Fruit fly (Drosophila melanogaster): ENCODE results near the gene CG9123.
A peak's percentile ranks its signal among the peaks of the same experiment; 100 is the strongest.

Gene CG9123

dm6 chrX:15308456-15308954, 33.4 kb downstream of the CG9123 start:
- peak; percentile 81 for TF ChIP-seq CG17801 (GFP tag; optimal IDR thresholded peaks at IDR 0.05; ENCODE audit: partially characterized antibody)

- TF ChIP-seq CG17801 (GFP tag; optimal IDR thresholded peaks at IDR 0.05; ENCODE audit: partially characterized antibody) = no peak
These were observed 34.3 kb downstream of the CG9123 start for dm6 chrX:15307485-15308138.

- TF ChIP-seq CG17801 (GFP tag; optimal IDR thresholded peaks at IDR 0.05; ENCODE audit: partially characterized antibody) = peak; percentile 59
These were observed 35.7 kb downstream of the CG9123 start for dm6 chrX:15305975-15306909.

dm6 chrX:15304211-15304610, 37.7 kb downstream of the CG9123 start:
- no peak for TF ChIP-seq CG17801 (GFP tag; optimal IDR thresholded peaks at IDR 0.05; ENCODE audit: partially characterized antibody)

dm6 chrX:15303176-15304115, 38.5 kb downstream of the CG9123 start:
- peak; percentile 96 for TF ChIP-seq CG17801 (GFP tag; optimal IDR thresholded peaks at IDR 0.05; ENCODE audit: partially characterized antibody)

dm6 chrX:15301175-15301574, 40.7 kb downstream of the CG9123 start:
- TF ChIP-seq CG17801 (GFP tag; optimal IDR thresholded peaks at IDR 0.05; ENCODE audit: partially characterized antibody) = peak; percentile 53

- TF ChIP-seq CG17801 (GFP tag; optimal IDR thresholded peaks at IDR 0.05; ENCODE audit: partially characterized antibody) = no peak
These were observed 41.8 kb downstream of the CG9123 start for dm6 chrX:15299927-15300740.

dm6 chrX:15298298-15299069, 43.4 kb downstream of the CG9123 start:
- peak; percentile 96 for TF ChIP-seq CG17801 (GFP tag; optimal IDR thresholded peaks at IDR 0.05; ENCODE audit: partially characterized antibody)

dm6 chrX:15297963-15298297, 44.0 kb downstream of the CG9123 start:
- TF ChIP-seq CG17801 (GFP tag; optimal IDR thresholded peaks at IDR 0.05; ENCODE audit: partially characterized antibody) = no peak

- TF ChIP-seq CG17801 (GFP tag; optimal IDR thresholded peaks at IDR 0.05; ENCODE audit: partially characterized antibody) = no peak
These were observed 44.7 kb downstream of the CG9123 start, which contains the start of gene gce for dm6 chrX:15296969-15297816. Gene gce (plus strand): TSS chrX:15297766.

- TF ChIP-seq CG17801 (GFP tag; optimal IDR thresholded peaks at IDR 0.05; ENCODE audit: partially characterized antibody) = no peak
These were observed 49.1 kb downstream of the CG9123 start, which contains the start of gene CG5877 for dm6 chrX:15292794-15293193. Gene CG5877 (plus strand): TSS chrX:15293031.
